Fruit fly (Drosophila melanogaster) whole organism, embryonic: ENCODE measurements around the gene Tim17a2.

Source experiments
- Aef1 ChIP-seq: fragments of 200-800 bp; sonication (Bioruptor generic); IDR thresholded peaks from 3 replicates; pipeline ENCODE4 v1.3.6; 2022; ENCODE audit warnings: missing biosample characterization, missing genetic modification characterization
- B-H1 ChIP-seq: fragments of 200-800 bp; sonication (Bioruptor generic); IDR thresholded peaks from 3 replicates; pipeline ENCODE4 v1.3.6; 2022; ENCODE audit warnings: missing biosample characterization, missing genetic modification characterization
- CG10147 ChIP-seq: fragments of 200-800 bp; sonication (Bioruptor generic); optimal IDR thresholded peaks from 2 replicates; lab custom pipeline; 2019; ENCODE audit warnings: missing biosample characterization, mild to moderate bottlenecking, missing genetic modification characterization, moderate library complexity
- CG10209 ChIP-seq: fragments of 200-800 bp; sonication (Bioruptor generic); optimal IDR thresholded peaks from 3 replicates; lab custom pipeline; 2017; ENCODE audit warnings: missing biosample characterization, mild to moderate bottlenecking, missing genetic modification characterization, missing genetic modification reagents
- CG10321 ChIP-seq: fragments of 200-800 bp; sonication (Bioruptor generic); IDR thresholded peaks from 2 replicates; pipeline ENCODE4 v1.3.6; 2022; ENCODE audit warnings: missing biosample characterization, missing genetic modification characterization
- CG10565 ChIP-seq: fragments of 200-800 bp; sonication (Bioruptor generic); optimal IDR thresholded peaks from 3 replicates; lab custom pipeline; 2016; ENCODE audit warnings: missing biosample characterization, mild to moderate bottlenecking, missing genetic modification characterization
- CG10654 ChIP-seq: fragments of 200-800 bp; sonication (Bioruptor generic); optimal IDR thresholded peaks from 2 replicates; lab custom pipeline; 2016; ENCODE audit warnings: missing biosample characterization, missing genetic modification characterization
- CG12071 ChIP-seq: fragments of 200-800 bp; sonication (Bioruptor generic); optimal IDR thresholded peaks from 3 replicates; lab custom pipeline; 2018; ENCODE audit warnings: missing biosample characterization, mild to moderate bottlenecking, missing genetic modification characterization
- CG13287 ChIP-seq: fragments of 200-800 bp; sonication (Bioruptor generic); IDR thresholded peaks from 2 replicates; pipeline ENCODE4 v1.3.6; 2022; ENCODE audit warnings: missing biosample characterization, missing genetic modification characterization; ENCODE audit not compliant: partially characterized antibody
- CG13894 ChIP-seq: fragments of 200-800 bp; sonication (Bioruptor generic); optimal IDR thresholded peaks from 3 replicates; lab custom pipeline; 2018; ENCODE audit warnings: missing biosample characterization, mild to moderate bottlenecking, missing genetic modification characterization, moderate library complexity
- CG15269 ChIP-seq: fragments of 200-800 bp; sonication (Bioruptor generic); optimal IDR thresholded peaks from 2 replicates; lab custom pipeline; 2018; ENCODE audit warnings: missing biosample characterization, mild to moderate bottlenecking, missing genetic modification characterization, moderate library complexity
- CG16863 ChIP-seq: fragments of 200-800 bp; sonication (Bioruptor generic); optimal IDR thresholded peaks from 3 replicates; lab custom pipeline; 2016; ENCODE audit warnings: missing biosample characterization, missing genetic modification characterization
- CG18599 ChIP-seq: fragments of 200-800 bp; sonication (Bioruptor generic); optimal IDR thresholded peaks from 3 replicates; lab custom pipeline; 2017; ENCODE audit warnings: missing biosample characterization, missing genetic modification characterization, mild to moderate bottlenecking, moderate library complexity, missing genetic modification reagents
- CG2199 ChIP-seq: fragments of 200-800 bp; sonication (Bioruptor generic); IDR thresholded peaks from 3 replicates; pipeline ENCODE4 v1.3.6; 2022; ENCODE audit warnings: missing biosample characterization, missing genetic modification characterization
- CG3407 ChIP-seq: fragments of 200-800 bp; sonication (Bioruptor generic); optimal IDR thresholded peaks from 2 replicates; lab custom pipeline; 2018; ENCODE audit warnings: missing biosample characterization, mild to moderate bottlenecking, missing genetic modification characterization
- CG3726 ChIP-seq: fragments of 200-800 bp; sonication (Bioruptor generic); IDR thresholded peaks from 3 replicates; pipeline ENCODE4, ENCODE4 v1.3.6; 2022; ENCODE audit warnings: missing biosample characterization, missing genetic modification characterization
- CG4617 ChIP-seq: fragments of 200-800 bp; sonication (Bioruptor generic); optimal IDR thresholded peaks from 3 replicates; lab custom pipeline; 2016; ENCODE audit warnings: missing biosample characterization, missing genetic modification characterization, borderline replicate concordance
- CG6272 ChIP-seq: fragments of 200-800 bp; sonication (Bioruptor generic); IDR thresholded peaks from 2 replicates; pipeline ENCODE4 v1.3.6; 2022; ENCODE audit warnings: missing biosample characterization, missing genetic modification characterization
- CG6813 ChIP-seq: fragments of 200-800 bp; sonication (Bioruptor generic); optimal IDR thresholded peaks from 2 replicates; lab custom pipeline; 2017; ENCODE audit warnings: missing biosample characterization, missing genetic modification characterization, mild to moderate bottlenecking, moderate library complexity, missing genetic modification reagents
- CHES-1-like ChIP-seq: fragments of 200-800 bp; sonication (Bioruptor generic); optimal IDR thresholded peaks from 2 replicates; lab custom pipeline; 2016; ENCODE audit warnings: missing biosample characterization, missing genetic modification characterization
- CTCF ChIP-seq: fragments of 200-800 bp; sonication (Bioruptor generic); optimal IDR thresholded peaks from 2 replicates; lab custom pipeline; 2017; ENCODE audit warnings: missing biosample characterization, mild to moderate bottlenecking, missing genetic modification characterization, moderate library complexity
- Elba2 ChIP-seq: fragments of 200-800 bp; sonication (Bioruptor generic); optimal IDR thresholded peaks from 3 replicates; lab custom pipeline; 2016; ENCODE audit warnings: missing biosample characterization, missing genetic modification characterization
- HHEX ChIP-seq: fragments of 200-800 bp; sonication (Bioruptor generic); optimal IDR thresholded peaks from 3 replicates; lab custom pipeline; 2017; ENCODE audit warnings: missing biosample characterization, mild to moderate bottlenecking, missing genetic modification characterization, missing genetic modification reagents
- HLH3B ChIP-seq: fragments of 200-800 bp; sonication (Bioruptor generic); IDR thresholded peaks from 2 replicates; pipeline ENCODE4 v1.3.6; 2022; ENCODE audit warnings: missing biosample characterization, missing genetic modification characterization
- Hand ChIP-seq: fragments of 200-800 bp; sonication (Bioruptor generic); optimal IDR thresholded peaks from 2 replicates; lab custom pipeline; 2017; ENCODE audit warnings: mild to moderate bottlenecking, missing biosample characterization, missing genetic modification reagents, missing genetic modification characterization
- Hr39 ChIP-seq: fragments of >200 bp; optimal IDR thresholded peaks from 2 replicates; lab custom pipeline; 2017
- Hr51 ChIP-seq, 2 experiments: fragments of 200-800 bp; sonication (Bioruptor generic); optimal IDR thresholded peaks; 2 replicates in 1 of 2; 3 replicates in 1 of 2; lab custom pipeline; 2016 to 2018; ENCODE audit warnings: missing biosample characterization in 2 of 2, missing genetic modification characterization in 2 of 2, mild to moderate bottlenecking in 1 of 2, moderate library complexity in 1 of 2
- MESR4 ChIP-seq: fragments of 200-800 bp; sonication (Bioruptor generic); optimal IDR thresholded peaks from 2 replicates; lab custom pipeline; 2018; ENCODE audit warnings: missing biosample characterization, mild to moderate bottlenecking, missing genetic modification characterization, moderate library complexity
- MTF-1 ChIP-seq: fragments of 200-800 bp; sonication (Bioruptor generic); optimal IDR thresholded peaks from 2 replicates; lab custom pipeline; 2018; ENCODE audit warnings: missing biosample characterization, mild to moderate bottlenecking, missing genetic modification characterization, borderline replicate concordance
- NC2β ChIP-seq: fragments of 200-800 bp; sonication (Bioruptor generic); optimal IDR thresholded peaks from 2 replicates; lab custom pipeline; 2016; ENCODE audit warnings: missing biosample characterization, missing genetic modification characterization
- Side ChIP-seq: fragments of 200-800 bp; sonication (Bioruptor generic); optimal IDR thresholded peaks from 2 replicates; lab custom pipeline; 2016; ENCODE audit warnings: missing biosample characterization, missing genetic modification characterization
- Tbp ChIP-seq: fragments of >200 bp; optimal IDR thresholded peaks from 2 replicates; lab custom pipeline; 2018; ENCODE audit warnings: missing biosample characterization, missing genetic modification characterization
- amos ChIP-seq: fragments of 200-800 bp; sonication (Bioruptor generic); IDR thresholded peaks from 2 replicates; pipeline ENCODE4 v1.3.6; 2022; ENCODE audit warnings: missing biosample characterization, missing genetic modification characterization; ENCODE audit not compliant: partially characterized antibody
- cato ChIP-seq: fragments of 200-800 bp; sonication (Bioruptor generic); optimal IDR thresholded peaks from 2 replicates; lab custom pipeline; 2016; ENCODE audit warnings: missing biosample characterization, missing genetic modification characterization, borderline replicate concordance
- crol ChIP-seq: fragments of 200-800 bp; sonication (Bioruptor generic); IDR thresholded peaks from 2 replicates; pipeline ENCODE4 v1.3.6; 2022; ENCODE audit warnings: missing biosample characterization, missing genetic modification characterization
- cwo ChIP-seq: fragments of 200-800 bp; sonication (Bioruptor generic); optimal IDR thresholded peaks from 3 replicates; lab custom pipeline; 2017; ENCODE audit warnings: missing biosample characterization, missing genetic modification characterization, mild to moderate bottlenecking, moderate library complexity, missing genetic modification reagents
- dmrt99B ChIP-seq: fragments of 200-800 bp; sonication (Bioruptor generic); optimal IDR thresholded peaks from 2 replicates; lab custom pipeline; 2018; ENCODE audit warnings: missing biosample characterization, mild to moderate bottlenecking, missing genetic modification characterization, moderate library complexity
- gce ChIP-seq: fragments of 200-800 bp; sonication (Bioruptor generic); IDR thresholded peaks from 3 replicates; pipeline ENCODE4 v1.3.6; 2022; ENCODE audit warnings: missing biosample characterization, missing genetic modification characterization
- gsb ChIP-seq: fragments of 200-800 bp; sonication (Bioruptor generic); IDR thresholded peaks from 2 replicates; pipeline ENCODE4 v1.3.6; 2022; ENCODE audit warnings: missing biosample characterization, missing genetic modification characterization
- h ChIP-seq: fragments of >200 bp; optimal IDR thresholded peaks from 2 replicates; lab custom pipeline; 2017
- her ChIP-seq: fragments of 200-800 bp; sonication (Bioruptor generic); optimal IDR thresholded peaks from 2 replicates; lab custom pipeline; 2016; ENCODE audit warnings: missing biosample characterization, missing genetic modification characterization
- jumu ChIP-seq: fragments of 200-800 bp; sonication (Bioruptor generic); optimal IDR thresholded peaks from 3 replicates; lab custom pipeline; 2016; ENCODE audit warnings: missing biosample characterization, missing genetic modification characterization
- maf-S ChIP-seq: fragments of 200-800 bp; sonication (Bioruptor generic); optimal IDR thresholded peaks from 2 replicates; lab custom pipeline; 2016; ENCODE audit warnings: missing biosample characterization, missing genetic modification characterization
- mam ChIP-seq: fragments of 200-800 bp; sonication (Bioruptor generic); optimal IDR thresholded peaks from 3 replicates; lab custom pipeline; 2016; ENCODE audit warnings: missing biosample characterization, missing genetic modification characterization
- p53 ChIP-seq: fragments of 200-800 bp; sonication (Bioruptor generic); optimal IDR thresholded peaks from 2 replicates; lab custom pipeline; 2016; ENCODE audit warnings: missing biosample characterization, missing genetic modification characterization
- pb ChIP-seq: fragments of 200-800 bp; sonication (Bioruptor generic); optimal IDR thresholded peaks from 3 replicates; lab custom pipeline; 2016; ENCODE audit warnings: missing biosample characterization, missing genetic modification characterization
- pfk ChIP-seq: fragments of 200-800 bp; sonication (Bioruptor generic); optimal IDR thresholded peaks from 2 replicates; lab custom pipeline; 2018; ENCODE audit warnings: missing biosample characterization, mild to moderate bottlenecking, missing genetic modification characterization, moderate library complexity
- repo ChIP-seq: fragments of 200-800 bp; sonication (Bioruptor generic); optimal IDR thresholded peaks from 2 replicates; lab custom pipeline; 2016; ENCODE audit warnings: missing biosample characterization, missing genetic modification characterization
- so ChIP-seq: fragments of 200-800 bp; sonication (Bioruptor generic); IDR thresholded peaks from 3 replicates; pipeline ENCODE4 v1.3.6; 2022; ENCODE audit warnings: missing biosample characterization, missing genetic modification characterization
- sqz ChIP-seq: fragments of 200-800 bp; sonication (Bioruptor generic); optimal IDR thresholded peaks from 3 replicates; lab custom pipeline; 2018; ENCODE audit warnings: missing biosample characterization, mild to moderate bottlenecking, missing genetic modification characterization
- usp ChIP-seq: fragments of >200 bp; optimal IDR thresholded peaks from 2 replicates; lab custom pipeline; 2017; ENCODE audit warnings: missing biosample characterization, missing genetic modification characterization
- zen ChIP-seq: fragments of 200-800 bp; sonication (Bioruptor generic); optimal IDR thresholded peaks from 3 replicates; lab custom pipeline; 2018; ENCODE audit warnings: missing biosample characterization, mild to moderate bottlenecking, missing genetic modification characterization, moderate library complexity

Tim17a2 gene

dm6 chr3R:5232197-5232607 lies 30.3 kb downstream of the Tim17a2 start, which contains the start of the genes Kat60 and Mms19 (continued):
- TF ChIP-seq mam (GFP tag; lab: Kevin White, UChicago) (peak; percentile 82), CG2199 (GFP tag; lab: Robert Waterston, UW) (no peak), CG10321 (no peak), HLH3B (GFP tag; lab: Robert Waterston, UW) (peak; percentile 39; the same call in 1 of the 2 replicates), pb (GFP tag; lab: Kevin White, UChicago) (peak; percentile 36), jumu (peak; percentile 60), Hr51 (GFP tag; optimal IDR thresholded peaks at IDR 0.05; lab: Kevin White, UChicago) (peak in 1 of 2 experiments; percentile 35), Hr39 (lab: Kevin White, UChicago) (no peak), h (lab: Kevin White, UChicago) (no peak), so (GFP tag; lab: Robert Waterston, UW) (no peak), CG13287 (peak; percentile 92), CG4617 (GFP tag; lab: Kevin White, UChicago) (peak; percentile 28), MTF-1 (no peak), dmrt99B (tag; lab: Kevin White, UChicago) (no peak), gsb (GFP tag; lab: Robert Waterston, UW) (no peak), crol (0 out of 2 replicates have a peak, but pooled peaks have one; percentile 26), her (GFP tag; lab: Kevin White, UChicago) (no peak), Aef1 (GFP tag; lab: Robert Waterston, UW) (peak; percentile 70), maf-S (peak; percentile 66), Elba2 (GFP tag; lab: Kevin White, UChicago) (peak; percentile 60), CG10654 (GFP tag; lab: Kevin White, UChicago) (peak; percentile 50), CG13894 (tag; lab: Kevin White, UChicago) (no peak), CG6272 (peak; percentile 70), cwo (GFP tag; lab: Kevin White, UChicago) (no peak), CG10209 (peak; percentile 47), repo (no peak), cato (GFP tag; lab: Kevin White, UChicago) (peak; percentile 58), NC2β (GFP tag; lab: Kevin White, UChicago) (no peak), CG3726 (GFP tag; lab: Robert Waterston, UW) (0 out of 3 replicates have a peak, but pooled peaks have one; percentile 11), CG15269 (tag; lab: Kevin White, UChicago) (no peak), Hand (GFP tag; lab: Kevin White, UChicago) (no peak), HHEX (GFP tag; lab: Kevin White, UChicago) (peak; percentile 44), Side (peak; percentile 28), CG10565 (GFP tag; lab: Kevin White, UChicago) (no peak), CG18599 (peak; percentile 62), B-H1 (GFP tag; lab: Robert Waterston, UW) (peak; percentile 53), gce (GFP tag; lab: Robert Waterston, UW) (no peak; the same call in 2 of the 3 replicates), CTCF (GFP tag; lab: Kevin White, UChicago) (no peak), usp (GFP tag; lab: Kevin White, UChicago) (no peak), sqz (GFP tag; lab: Kevin White, UChicago) (no peak), Tbp (peak; percentile 14), CG10147 (GFP tag; lab: Kevin White, UChicago) (no peak), MESR4 (GFP tag; lab: Kevin White, UChicago) (no peak), pfk (GFP tag; lab: Kevin White, UChicago) (no peak), CG3407 (no peak), CG12071 (GFP tag; lab: Kevin White, UChicago) (no peak), p53 (GFP tag; lab: Kevin White, UChicago) (no peak), amos (peak; percentile 96), zen (peak; percentile 48), CHES-1-like (peak; percentile 64), CG16863 (GFP tag; lab: Kevin White, UChicago) (peak; percentile 65), CG6813 (GFP tag; lab: Kevin White, UChicago) (no peak)
